Worm (Caenorhabditis elegans): ENCODE results near the gene C06B8.7.
A peak's percentile ranks its signal among the peaks of the same experiment; 100 is the strongest.

The C06B8.7 gene

DNA sequence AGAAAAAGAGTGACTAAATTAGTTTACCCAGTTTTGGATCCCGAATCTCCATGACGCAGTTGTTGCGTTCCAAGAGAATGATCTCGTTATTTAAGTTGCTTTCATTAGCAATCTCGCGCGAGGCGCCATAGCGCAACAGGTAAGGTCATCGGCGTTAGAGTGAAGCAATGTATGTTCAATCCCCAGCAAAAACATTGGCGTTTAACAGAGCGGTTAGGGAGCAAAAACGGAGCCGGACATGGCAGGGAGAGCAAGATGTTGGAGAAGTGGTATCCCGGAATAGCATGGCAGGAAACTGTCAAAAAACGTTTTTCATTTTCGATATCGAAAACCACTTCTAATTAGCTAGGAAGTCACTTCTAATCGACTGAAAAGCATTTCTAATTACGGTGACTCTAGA, 44.2 kb upstream of the C06B8.7 start (continued):
- TF ChIP-seq attf-5 (GFP tag; optimal IDR thresholded peaks at IDR 0.05) (peak; percentile 22), die-1 (tag; optimal IDR thresholded peaks at IDR 0.05) (peak; percentile 48), hrde-1 (tag; optimal IDR thresholded peaks at IDR 0.05; ENCODE audit: borderline replicate concordance) (no peak), lin-54 (GFP tag; optimal IDR thresholded peaks at IDR 0.05) (peak; percentile 16), attf-3 (GFP tag; conservative IDR thresholded peaks at IDR 0.05) (no peak), F55B11.4 (tag; optimal IDR thresholded peaks at IDR 0.05; ENCODE audit: borderline replicate concordance, insufficient read depth) (no peak), ceh-40 (GFP tag; IDR thresholded peaks at IDR 0.05) (no peak), snpc-1.1 (tag; optimal IDR thresholded peaks at IDR 0.05; ENCODE audit: insufficient read depth) (no peak), snpc-4 (GFP tag; optimal IDR thresholded peaks at IDR 0.05) (no peak), snpc-4 (tag; optimal IDR thresholded peaks at IDR 0.05) (no peak), zfh-2 (GFP tag; conservative IDR thresholded peaks at IDR 0.05) (no peak), ceh-58 (GFP tag; IDR thresholded peaks at IDR 0.05) (no peak; the same call in 1 of the 2 replicates), lin-35 (GFP tag; optimal IDR thresholded peaks at IDR 0.05) (no peak), pha-4 (tag; optimal IDR thresholded peaks at IDR 0.05) (no peak), B0261.1 (tag; optimal IDR thresholded peaks at IDR 0.05) (peak; percentile 67), nhr-120 (GFP tag; IDR thresholded peaks at IDR 0.05) (no peak), Y53F4B.3 (GFP tag; IDR thresholded peaks at IDR 0.05) (0 out of 2 replicates have a peak, but pooled peaks have one; percentile 28), akir-1 (GFP tag; optimal IDR thresholded peaks at IDR 0.05) (no peak), tbp1 (GFP tag; optimal IDR thresholded peaks at IDR 0.05) (peak; percentile 86), tlf-1 (GFP tag; optimal IDR thresholded peaks at IDR 0.05) (no peak), ztf-22 (GFP tag; optimal IDR thresholded peaks at IDR 0.05) (no peak), bed-1 (GFP tag; IDR thresholded peaks at IDR 0.05) (no peak), T26A5.8 (tag; optimal IDR thresholded peaks at IDR 0.05) (no peak), D2030.7 (GFP tag; IDR thresholded peaks at IDR 0.05) (peak; percentile 80), egrh-3 (GFP tag; IDR thresholded peaks at IDR 0.05) (no peak), lir-1 (GFP tag; conservative IDR thresholded peaks at IDR 0.05) (no peak), madf-10 (tag; optimal IDR thresholded peaks at IDR 0.05) (no peak), ceh-27 (GFP tag; optimal IDR thresholded peaks at IDR 0.05) (no peak), ztf-6 (GFP tag; IDR thresholded peaks at IDR 0.05) (no peak), F22D6.2 (tag; optimal IDR thresholded peaks at IDR 0.05) (no peak), hmg-20 (GFP tag; IDR thresholded peaks at IDR 0.05) (0 out of 2 replicates have a peak, but pooled peaks have one; percentile 20), K12H6.12 (tag; optimal IDR thresholded peaks at IDR 0.05) (no peak), F23B12.7 (tag; optimal IDR thresholded peaks at IDR 0.05; ENCODE audit: insufficient read depth) (no peak), lin-40 (tag; optimal IDR thresholded peaks at IDR 0.05) (no peak), F57A8.1 (GFP tag; optimal IDR thresholded peaks at IDR 0.05) (no peak), F39B2.1 (GFP tag; IDR thresholded peaks at IDR 0.05) (no peak; the same call in 1 of the 2 replicates), snpc-3.4 (tag; optimal IDR thresholded peaks at IDR 0.05) (no peak), sdz-38 (tag; optimal IDR thresholded peaks at IDR 0.05) (no peak), F10E7.11 (tag; optimal IDR thresholded peaks at IDR 0.05) (no peak), dpff-1 (tag; optimal IDR thresholded peaks at IDR 0.05) (no peak), lsl-1 (GFP tag; optimal IDR thresholded peaks at IDR 0.05) (peak; percentile 34), ekl-4 (GFP tag; IDR thresholded peaks at IDR 0.05) (peak; percentile 31; the same call in 1 of the 2 replicates), ceh-100 (GFP tag; IDR thresholded peaks at IDR 0.05) (no peak), ets-4 (GFP tag; optimal IDR thresholded peaks at IDR 0.05) (no peak), attf-6 (GFP tag; IDR thresholded peaks at IDR 0.05) (peak; percentile 52; the same call in 1 of the 2 replicates), Y95B8A.8 (GFP tag; IDR thresholded peaks at IDR 0.05) (no peak), bed-2 (GFP tag; IDR thresholded peaks at IDR 0.05) (no peak), egl-18 (GFP tag; IDR thresholded peaks at IDR 0.05) (0 out of 2 replicates have a peak, but pooled peaks have one; percentile 59)
